Fruit fly (Drosophila melanogaster): ENCODE results near the gene mbo.

mbo gene

dm6 chr3R:12717588-12718535 lies 39.0 kb upstream of the mbo start (continued):
- peak; percentile 25 for TF ChIP-seq Bteb2 (GFP tag; optimal IDR thresholded peaks at IDR 0.05)
- no peak for TF ChIP-seq kah (GFP tag; optimal IDR thresholded peaks at IDR 0.05)
- TF ChIP-seq BtbVII (GFP tag; optimal IDR thresholded peaks at IDR 0.05) = no peak
- no peak for TF ChIP-seq fru (optimal IDR thresholded peaks at IDR 0.05)
- TF ChIP-seq insv (GFP tag; optimal IDR thresholded peaks at IDR 0.05) = no peak
- TF ChIP-seq CG8388 (GFP tag; optimal IDR thresholded peaks at IDR 0.05) = peak; percentile 33
- peak; percentile 62; the same call in 1 of the 2 replicates for TF ChIP-seq seq (GFP tag; IDR thresholded peaks at IDR 0.05)
- TF ChIP-seq scrt (GFP tag; optimal IDR thresholded peaks at IDR 0.05) = peak; percentile 41
- TF ChIP-seq CG7928 (GFP tag; optimal IDR thresholded peaks at IDR 0.05) = no peak
- no peak for TF ChIP-seq CHES-1-like (GFP tag; optimal IDR thresholded peaks at IDR 0.05)
- TF ChIP-seq CG6765 (GFP tag; optimal IDR thresholded peaks at IDR 0.05) = peak; percentile 10
- peak; percentile 62 for TF ChIP-seq sob (GFP tag; IDR thresholded peaks at IDR 0.05)
- TF ChIP-seq CG17328 (GFP tag; IDR thresholded peaks at IDR 0.05) = peak; percentile 67
- TF ChIP-seq da (GFP tag; optimal IDR thresholded peaks at IDR 0.05) = peak; percentile 4
- TF ChIP-seq CG12104 (GFP tag; optimal IDR thresholded peaks at IDR 0.05) = no peak
- TF ChIP-seq CG10267 (tag; optimal IDR thresholded peaks at IDR 0.05) = no peak
- TF ChIP-seq CG10209 (GFP tag; optimal IDR thresholded peaks at IDR 0.05) = peak; percentile 45
- TF ChIP-seq Sox100B (GFP tag; optimal IDR thresholded peaks at IDR 0.05) = peak; percentile 55
- no peak for TF ChIP-seq sc (optimal IDR thresholded peaks at IDR 0.05)
- peak; percentile 26 for TF ChIP-seq sc (GFP tag; optimal IDR thresholded peaks at IDR 0.05)
- TF ChIP-seq crp (GFP tag; optimal IDR thresholded peaks at IDR 0.05) = peak in 1 of 2 experiments; percentile 11
- TF ChIP-seq CG17912 (GFP tag; optimal IDR thresholded peaks at IDR 0.05) = no peak
- TF ChIP-seq Side (GFP tag; optimal IDR thresholded peaks at IDR 0.05) = no peak
- TF ChIP-seq lov (optimal IDR thresholded peaks at IDR 0.05) = no peak
- no peak for TF ChIP-seq lov (GFP tag; IDR thresholded peaks at IDR 0.05)
- no peak for TF ChIP-seq gfzf (GFP tag; optimal IDR thresholded peaks at IDR 0.05)
- no peak for TF ChIP-seq Deaf1 (tag; optimal IDR thresholded peaks at IDR 0.05)
- TF ChIP-seq tll (GFP tag; optimal IDR thresholded peaks at IDR 0.05) = no peak
- TF ChIP-seq exex (tag; optimal IDR thresholded peaks at IDR 0.05) = peak; percentile 63
- no peak for TF ChIP-seq dmrt11E (tag; optimal IDR thresholded peaks at IDR 0.05)
- peak; percentile 39 for TF ChIP-seq NC2β (GFP tag; optimal IDR thresholded peaks at IDR 0.05)
- TF ChIP-seq CG14860 (GFP tag; IDR thresholded peaks at IDR 0.05; ENCODE audit: partially characterized antibody) = no peak
- no peak for TF ChIP-seq CG14965 (GFP tag; optimal IDR thresholded peaks at IDR 0.05; ENCODE audit: borderline replicate concordance)
- TF ChIP-seq chif (GFP tag; optimal IDR thresholded peaks at IDR 0.05) = peak; percentile 21 to 41
- TF ChIP-seq CG11247 (GFP tag; IDR thresholded peaks at IDR 0.05) = 0 out of 2 replicates have a peak, but pooled peaks have one; percentile 10
- no peak for TF ChIP-seq cg (GFP tag; optimal IDR thresholded peaks at IDR 0.05)
- peak; percentile 61 for TF ChIP-seq CG7839 (tag; optimal IDR thresholded peaks at IDR 0.05)
- no peak for TF ChIP-seq caup (GFP tag; optimal IDR thresholded peaks at IDR 0.05; ENCODE audit: severe bottlenecking)
- TF ChIP-seq prd (optimal IDR thresholded peaks at IDR 0.05) = no peak
- TF ChIP-seq prd (GFP tag; IDR thresholded peaks at IDR 0.05) = peak; percentile 70
- peak; percentile 14 for TF ChIP-seq CG4617 (GFP tag; optimal IDR thresholded peaks at IDR 0.05; ENCODE audit: borderline replicate concordance)
- TF ChIP-seq CG9437 (GFP tag; optimal IDR thresholded peaks at IDR 0.05) = peak; percentile 42
- peak; percentile 22 for TF ChIP-seq tio (GFP tag; optimal IDR thresholded peaks at IDR 0.05)
- TF ChIP-seq Sox102F (GFP tag; optimal IDR thresholded peaks at IDR 0.05) = peak; percentile 64
- peak; percentile 20 for TF ChIP-seq Myb (GFP tag; optimal IDR thresholded peaks at IDR 0.05)
- no peak for TF ChIP-seq CG17829 (tag; optimal IDR thresholded peaks at IDR 0.05)
- TF ChIP-seq Camta (GFP tag; optimal IDR thresholded peaks at IDR 0.05) = peak; percentile 15
- TF ChIP-seq mirr (GFP tag; optimal IDR thresholded peaks at IDR 0.05) = peak; percentile 43
